Fruit fly (Drosophila melanogaster) whole organism, embryonic: Measurements from ENCODE around the gene IKKbeta.
A peak's percentile ranks its signal among the peaks of the same experiment; 100 is the strongest.

Experiments used
- Adf1 ChIP-seq: fragments of 200-800 bp; sonication (Bioruptor generic); IDR thresholded peaks from 2 replicates; pipeline ENCODE4 v1.3.6; 2022; ENCODE audit warnings: missing biosample characterization, missing genetic modification characterization
- Awh ChIP-seq: fragments of 200-800 bp; sonication (Bioruptor generic); IDR thresholded peaks from 2 replicates; pipeline ENCODE4, ENCODE4 v1.3.6; 2022; ENCODE audit warnings: missing biosample characterization, missing genetic modification characterization
- BtbVII ChIP-seq: fragments of 200-800 bp; sonication (Bioruptor generic); optimal IDR thresholded peaks from 3 replicates; lab custom pipeline; 2017; ENCODE audit warnings: missing biosample characterization, mild to moderate bottlenecking, missing genetic modification characterization
- CG1024 ChIP-seq: fragments of 200-800 bp; sonication (Bioruptor generic); IDR thresholded peaks from 2 replicates; pipeline ENCODE4 v1.3.6; 2022; ENCODE audit warnings: missing biosample characterization, missing genetic modification characterization
- CG10654 ChIP-seq: fragments of 200-800 bp; sonication (Bioruptor generic); optimal IDR thresholded peaks from 2 replicates; lab custom pipeline; 2016; ENCODE audit warnings: missing biosample characterization, missing genetic modification characterization
- CG11085 ChIP-seq: fragments of 200-800 bp; sonication (Bioruptor generic); IDR thresholded peaks from 2 replicates; pipeline ENCODE4 v1.3.6; 2022; ENCODE audit warnings: missing biosample characterization, missing genetic modification characterization
- CG12219 ChIP-seq: fragments of 200-800 bp; sonication (Bioruptor generic); optimal IDR thresholded peaks from 3 replicates; lab custom pipeline; 2018; ENCODE audit warnings: missing biosample characterization, mild to moderate bottlenecking, missing genetic modification characterization
- CG14965 ChIP-seq: fragments of 200-800 bp; sonication (Bioruptor generic); optimal IDR thresholded peaks from 2 replicates; lab custom pipeline; 2016; ENCODE audit warnings: missing biosample characterization, missing genetic modification characterization, borderline replicate concordance
- CG15601 ChIP-seq: fragments of 200-800 bp; sonication (Bioruptor generic); optimal IDR thresholded peaks from 3 replicates; lab custom pipeline; 2019; ENCODE audit warnings: missing biosample characterization, mild to moderate bottlenecking, missing genetic modification characterization, moderate library complexity
- CG16815 ChIP-seq: fragments of 200-800 bp; sonication (Bioruptor generic); optimal IDR thresholded peaks from 3 replicates; lab custom pipeline; 2017; ENCODE audit warnings: missing biosample characterization, mild to moderate bottlenecking, missing genetic modification characterization
- CG16863 ChIP-seq: fragments of 200-800 bp; sonication (Bioruptor generic); optimal IDR thresholded peaks from 3 replicates; lab custom pipeline; 2016; ENCODE audit warnings: missing biosample characterization, missing genetic modification characterization
- CG18262 ChIP-seq: fragments of 200-800 bp; optimal IDR thresholded peaks from 3 replicates; lab custom pipeline; 2019; ENCODE audit warnings: missing biosample characterization, mild to moderate bottlenecking, missing genetic modification characterization, moderate library complexity
- CG2678 ChIP-seq: fragments of 200-800 bp; sonication (Bioruptor generic); optimal IDR thresholded peaks from 3 replicates; lab custom pipeline; 2019; ENCODE audit warnings: missing biosample characterization, mild to moderate bottlenecking, missing genetic modification characterization, moderate library complexity
- CG31365 ChIP-seq: fragments of 200-800 bp; sonication (Bioruptor generic); optimal IDR thresholded peaks from 2 replicates; lab custom pipeline; 2018; ENCODE audit warnings: missing biosample characterization, mild to moderate bottlenecking, missing genetic modification characterization
- CG31388 ChIP-seq: fragments of 200-800 bp; sonication (Bioruptor generic); optimal IDR thresholded peaks from 2 replicates; lab custom pipeline; 2016; ENCODE audit warnings: missing biosample characterization, missing genetic modification characterization
- CG33213 ChIP-seq: fragments of 200-800 bp; sonication (Bioruptor generic); optimal IDR thresholded peaks from 3 replicates; lab custom pipeline; 2016; ENCODE audit warnings: missing biosample characterization, missing genetic modification characterization
- CG33557 ChIP-seq: fragments of 200-800 bp; sonication (Bioruptor generic); optimal IDR thresholded peaks from 2 replicates; lab custom pipeline; 2019; ENCODE audit warnings: missing biosample characterization, mild to moderate bottlenecking, missing genetic modification characterization, moderate library complexity
- CG42726 ChIP-seq: fragments of 200-800 bp; sonication (Bioruptor generic); IDR thresholded peaks from 2 replicates; pipeline ENCODE4 v1.3.6; 2022; ENCODE audit warnings: missing biosample characterization, missing genetic modification characterization; ENCODE audit not compliant: partially characterized antibody
- CG6175 ChIP-seq: fragments of 200-800 bp; sonication (Bioruptor generic); IDR thresholded peaks from 3 replicates; pipeline ENCODE4 v1.3.6; 2022; ENCODE audit warnings: missing biosample characterization, missing genetic modification characterization
- CG8944 ChIP-seq: fragments of 200-800 bp; sonication (Bioruptor generic); optimal IDR thresholded peaks from 3 replicates; lab custom pipeline; 2016; ENCODE audit warnings: missing biosample characterization, missing genetic modification characterization
- CG9727 ChIP-seq: fragments of 200-800 bp; sonication (Bioruptor generic); optimal IDR thresholded peaks from 3 replicates; lab custom pipeline; 2017; ENCODE audit warnings: missing biosample characterization, mild to moderate bottlenecking, missing genetic modification characterization
- Dll ChIP-seq: fragments of 200-800 bp; sonication (Bioruptor generic); IDR thresholded peaks from 4 replicates; pipeline ENCODE4 v1.3.6; 2022; ENCODE audit warnings: missing biosample characterization, missing genetic modification characterization; ENCODE audit not compliant: partially characterized antibody
- Gug ChIP-seq: fragments of 200-800 bp; sonication (Bioruptor generic); IDR thresholded peaks from 4 replicates; pipeline ENCODE4 v1.3.6; 2022; ENCODE audit warnings: missing biosample characterization, missing genetic modification characterization
- H2.0 ChIP-seq: fragments of 200-800 bp; sonication (Bioruptor generic); IDR thresholded peaks from 2 replicates; pipeline ENCODE4 v1.3.6; 2022; ENCODE audit warnings: missing biosample characterization, missing genetic modification characterization
- HLHmδ ChIP-seq: fragments of 200-800 bp; sonication (Bioruptor generic); optimal IDR thresholded peaks from 2 replicates; lab custom pipeline; 2018; ENCODE audit warnings: missing biosample characterization, mild to moderate bottlenecking, missing genetic modification characterization, moderate library complexity
- Hmr ChIP-seq: fragments of 200-800 bp; sonication (Bioruptor generic); optimal IDR thresholded peaks from 3 replicates; lab custom pipeline; 2017; ENCODE audit warnings: mild to moderate bottlenecking, missing biosample characterization, missing genetic modification reagents, missing genetic modification characterization
- MBD-R2 ChIP-seq: fragments of 200-800 bp; sonication (Bioruptor generic); IDR thresholded peaks from 2 replicates; pipeline ENCODE4 v1.3.6; 2022; ENCODE audit warnings: missing biosample characterization, missing genetic modification characterization
- NC2β ChIP-seq: fragments of 200-800 bp; sonication (Bioruptor generic); optimal IDR thresholded peaks from 2 replicates; lab custom pipeline; 2016; ENCODE audit warnings: missing biosample characterization, missing genetic modification characterization
- Neu2 ChIP-seq: fragments of 200-800 bp; sonication (Bioruptor generic); optimal IDR thresholded peaks from 3 replicates; lab custom pipeline; 2016; ENCODE audit warnings: missing biosample characterization, missing genetic modification characterization, borderline replicate concordance
- Six4 ChIP-seq: fragments of 200-800 bp; sonication (Bioruptor generic); optimal IDR thresholded peaks from 2 replicates; lab custom pipeline; 2016; ENCODE audit warnings: missing biosample characterization, missing genetic modification characterization
- Sox102F ChIP-seq: fragments of 200-800 bp; sonication (Bioruptor generic); optimal IDR thresholded peaks from 2 replicates; lab custom pipeline; 2018; ENCODE audit warnings: missing biosample characterization, mild to moderate bottlenecking, missing genetic modification characterization, moderate library complexity
- Sry-β ChIP-seq: fragments of 200-800 bp; sonication (Bioruptor generic); optimal IDR thresholded peaks from 2 replicates; lab custom pipeline; 2018; ENCODE audit warnings: missing biosample characterization, mild to moderate bottlenecking, missing genetic modification characterization, moderate library complexity
- Trl ChIP-seq, 3 experiments: fragments of >200 bp in 2 of 3; fragments of 200-800 bp in 1 of 3; sonication (Bioruptor generic) in 1 of 3; optimal IDR thresholded peaks; 2 replicates in 1 of 3; 3 replicates in 2 of 3; lab custom pipeline; 2016 to 2017; ENCODE audit warnings: missing biosample characterization in 1 of 3, missing genetic modification characterization in 1 of 3
- Usf ChIP-seq: fragments of 200-800 bp; sonication (Bioruptor generic); optimal IDR thresholded peaks from 2 replicates; lab custom pipeline; 2017; ENCODE audit warnings: missing genotype, missing biosample characterization, missing genetic modification characterization
- bbx ChIP-seq: fragments of 200-800 bp; sonication (Bioruptor generic); IDR thresholded peaks from 2 replicates; pipeline ENCODE4 v1.3.6; 2022; ENCODE audit warnings: missing biosample characterization, missing genetic modification characterization; ENCODE audit not compliant: partially characterized antibody
- bcd ChIP-seq: fragments of 200-800 bp; sonication (Bioruptor generic); optimal IDR thresholded peaks from 2 replicates; lab custom pipeline; 2017; ENCODE audit warnings: missing biosample characterization, mild to moderate bottlenecking, missing genetic modification characterization
- disco-r ChIP-seq: fragments of 200-800 bp; sonication (Bioruptor generic); optimal IDR thresholded peaks from 2 replicates; lab custom pipeline; 2016; ENCODE audit warnings: missing biosample characterization, missing genetic modification characterization
- dysf ChIP-seq: fragments of 200-800 bp; sonication (Bioruptor generic); IDR thresholded peaks from 3 replicates; pipeline ENCODE4 v1.3.6; 2022; ENCODE audit warnings: missing biosample characterization, missing genetic modification characterization
- fd3F ChIP-seq: fragments of 200-800 bp; sonication (Bioruptor generic); optimal IDR thresholded peaks from 2 replicates; lab custom pipeline; 2018; ENCODE audit warnings: missing biosample characterization, mild to moderate bottlenecking, missing genetic modification characterization, moderate library complexity
- fu2 ChIP-seq: fragments of 200-800 bp; sonication (Bioruptor generic); optimal IDR thresholded peaks from 2 replicates; lab custom pipeline; 2016; ENCODE audit warnings: missing biosample characterization, missing genetic modification characterization
- gcm2 ChIP-seq: fragments of 200-800 bp; sonication (Bioruptor generic); optimal IDR thresholded peaks from 2 replicates; lab custom pipeline; 2016; ENCODE audit warnings: missing biosample characterization, missing genetic modification characterization
- knrl ChIP-seq: fragments of 200-800 bp; sonication (Bioruptor generic); IDR thresholded peaks from 3 replicates; pipeline ENCODE4 v1.3.6; 2022; ENCODE audit warnings: missing biosample characterization, missing genetic modification characterization; ENCODE audit not compliant: partially characterized antibody
- nerfin-2 ChIP-seq: fragments of 200-800 bp; sonication (Bioruptor generic); IDR thresholded peaks from 2 replicates; pipeline ENCODE4 v1.3.6; 2022; ENCODE audit warnings: missing biosample characterization, missing genetic modification characterization; ENCODE audit not compliant: partially characterized antibody
- odd ChIP-seq: fragments of 200-800 bp; sonication (Bioruptor generic); optimal IDR thresholded peaks from 2 replicates; lab custom pipeline; 2017; ENCODE audit warnings: missing biosample characterization, mild to moderate bottlenecking, missing genetic modification characterization
- pita ChIP-seq: fragments of 200-800 bp; sonication (Bioruptor generic); optimal IDR thresholded peaks from 2 replicates; lab custom pipeline; 2017; ENCODE audit warnings: missing biosample characterization, mild to moderate bottlenecking, missing genetic modification characterization
- pnt ChIP-seq: fragments of 200-800 bp; sonication (Bioruptor generic); optimal IDR thresholded peaks from 3 replicates; lab custom pipeline; 2016; ENCODE audit warnings: missing biosample characterization, missing genetic modification characterization
- sisA ChIP-seq: fragments of 200-800 bp; sonication (Bioruptor generic); IDR thresholded peaks from 2 replicates; pipeline ENCODE4 v1.3.6; 2022; ENCODE audit warnings: missing biosample characterization, missing genetic modification characterization
- slbo ChIP-seq: fragments of 200-800 bp; sonication (Bioruptor generic); IDR thresholded peaks from 2 replicates; pipeline ENCODE4 v1.3.6; 2022; ENCODE audit warnings: missing biosample characterization, missing genetic modification characterization
- tio ChIP-seq: fragments of 200-800 bp; sonication (Bioruptor generic); optimal IDR thresholded peaks from 2 replicates; lab custom pipeline; 2017; ENCODE audit warnings: missing biosample characterization, missing genetic modification characterization, inconsistent platforms
- zen2 ChIP-seq: fragments of 200-800 bp; sonication (Bioruptor generic); IDR thresholded peaks from 3 replicates; pipeline ENCODE4 v1.3.6; 2022; ENCODE audit warnings: missing biosample characterization, missing genetic modification characterization; ENCODE audit not compliant: partially characterized antibody
- zfh1 ChIP-seq: fragments of 200-800 bp; sonication (Bioruptor generic); IDR thresholded peaks from 3 replicates; pipeline ENCODE4 v1.3.6; 2022; ENCODE audit warnings: missing biosample characterization, missing genetic modification characterization

Gene IKKbeta

DNA sequence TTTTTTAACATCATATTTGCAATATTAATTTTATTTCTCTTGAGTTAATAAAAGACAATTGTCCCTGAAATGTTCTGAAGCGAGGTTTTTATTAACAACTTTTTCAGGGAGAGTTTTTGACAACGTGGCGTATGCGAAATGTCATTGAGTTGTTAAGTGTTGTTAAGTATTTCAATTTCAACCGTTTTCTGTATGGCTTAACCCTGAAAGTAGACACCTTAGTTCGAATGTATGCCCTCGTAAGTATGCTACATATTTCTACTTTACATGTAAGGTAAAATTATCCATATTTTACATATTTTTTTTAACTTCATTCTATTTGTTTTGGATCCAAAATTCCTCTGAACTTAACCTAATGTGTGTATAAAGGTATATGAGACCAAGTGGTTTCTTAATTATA lies 45.2 kb downstream of the IKKbeta start (continued):
- TF ChIP-seq NC2β (GFP tag; lab: Kevin White, UChicago) (no peak), Usf (no peak), CG12219 (GFP tag; lab: Kevin White, UChicago) (no peak), tio (GFP tag; lab: Kevin White, UChicago) (no peak), Dll (GFP tag; lab: Robert Waterston, UW) (peak; percentile 57; the same call in 2 of the 4 replicates), CG15601 (tag; lab: Kevin White, UChicago) (peak; percentile 72), fd3F (GFP tag; lab: Kevin White, UChicago) (no peak), CG9727 (GFP tag; lab: Kevin White, UChicago) (no peak), nerfin-2 (peak; percentile 45; the same call in 1 of the 2 replicates), zfh1 (GFP tag; lab: Robert Waterston, UW) (no peak), Gug (GFP tag; lab: Robert Waterston, UW) (no peak), odd (GFP tag; lab: Kevin White, UChicago) (no peak), CG10654 (GFP tag; lab: Kevin White, UChicago) (no peak), bbx (peak; percentile 73), zen2 (peak; percentile 78), CG16863 (GFP tag; lab: Kevin White, UChicago) (no peak), CG31388 (GFP tag; lab: Kevin White, UChicago) (no peak), sisA (GFP tag; lab: Robert Waterston, UW) (no peak), Hmr (GFP tag; lab: Kevin White, UChicago) (peak; percentile 10), BtbVII (GFP tag; lab: Kevin White, UChicago) (no peak), CG8944 (GFP tag; lab: Kevin White, UChicago) (no peak), CG31365 (no peak), Trl (optimal IDR thresholded peaks at IDR 0.05; lab: Kevin White, UChicago) (no peak), Trl (GFP tag; optimal IDR thresholded peaks at IDR 0.05; lab: Kevin White, UChicago) (no peak), MBD-R2 (GFP tag; lab: Robert Waterston, UW) (no peak), bcd (GFP tag; lab: Kevin White, UChicago) (no peak), dysf (GFP tag; lab: Robert Waterston, UW) (no peak), Neu2 (no peak), CG18262 (tag; lab: Kevin White, UChicago) (peak; percentile 36), H2.0 (GFP tag; lab: Robert Waterston, UW) (no peak), Awh (GFP tag; lab: Robert Waterston, UW) (no peak), CG42726 (GFP tag; lab: Robert Waterston, UW) (0 out of 2 replicates have a peak, but pooled peaks have one; percentile 34), CG6175 (GFP tag; lab: Robert Waterston, UW) (no peak), CG16815 (no peak), fu2 (GFP tag; lab: Kevin White, UChicago) (no peak), Sox102F (no peak), pita (GFP tag; lab: Kevin White, UChicago) (no peak), gcm2 (GFP tag; lab: Kevin White, UChicago) (no peak), Adf1 (GFP tag; lab: Robert Waterston, UW) (no peak), CG2678 (tag; lab: Kevin White, UChicago) (no peak), CG33557 (GFP tag; lab: Kevin White, UChicago) (peak; percentile 8), pnt (GFP tag; lab: Kevin White, UChicago) (no peak), knrl (GFP tag; lab: Robert Waterston, UW) (peak; percentile 48; the same call in 1 of the 3 replicates), CG1024 (GFP tag; lab: Robert Waterston, UW) (no peak), Sry-β (GFP tag; lab: Kevin White, UChicago) (no peak), CG14965 (GFP tag; lab: Kevin White, UChicago) (no peak), disco-r (no peak), CG11085 (no peak), slbo (no peak), Six4 (GFP tag; lab: Kevin White, UChicago) (no peak), HLHmδ (GFP tag; lab: Kevin White, UChicago) (no peak), CG33213 (GFP tag; lab: Kevin White, UChicago) (peak; percentile 36)
